Worm (Caenorhabditis elegans) whole organism, young adult: ENCODE results near the gene R193.2.
A peak's percentile ranks its signal among the peaks of the same experiment; 100 is the strongest.

Experiments used
- B0035.1 ChIP-seq: sonication (generic microtip); optimal IDR thresholded peaks from 2 replicates; lab custom pipeline; 2016; ENCODE audit warnings: missing genetic modification characterization, mild to moderate bottlenecking, missing compliant biosample characterization, missing genotype, missing genetic modification reagents
- B0261.1 ChIP-seq: sonication (generic microtip); optimal IDR thresholded peaks from 2 replicates; lab custom pipeline; 2016; ENCODE audit warnings: mild to moderate bottlenecking, missing genetic modification characterization, moderate library complexity, missing compliant biosample characterization
- F22D6.2 ChIP-seq: sonication (generic microtip); optimal IDR thresholded peaks from 2 replicates; lab custom pipeline; 2016; ENCODE audit warnings: mild to moderate bottlenecking, missing genetic modification characterization, missing compliant biosample characterization
- F39B2.1 ChIP-seq: fragments of 200-800 bp; sonication (Bioruptor generic); IDR thresholded peaks from 2 replicates; pipeline ENCODE4 v1.3.6; 2022; ENCODE audit warnings: missing genetic modification reagents, missing genetic modification characterization, missing compliant biosample characterization
- F52B5.7 ChIP-seq: sonication (generic microtip); optimal IDR thresholded peaks from 2 replicates; lab custom pipeline; 2016; ENCODE audit warnings: mild to moderate bottlenecking, missing genetic modification characterization, missing compliant biosample characterization
- F57A8.1 ChIP-seq: fragments of 200-800 bp; sonication (Bioruptor generic); optimal IDR thresholded peaks from 2 replicates; lab custom pipeline; 2018; ENCODE audit warnings: mild to moderate bottlenecking, missing genetic modification characterization, moderate library complexity, missing compliant biosample characterization
- K11D2.4 ChIP-seq: fragments of 200-800 bp; sonication (Bioruptor generic); IDR thresholded peaks from 2 replicates; pipeline ENCODE4 v1.3.6; 2022; ENCODE audit warnings: missing genetic modification reagents, missing genetic modification characterization, missing compliant biosample characterization
- K12H6.12 ChIP-seq: fragments of 200-800 bp; sonication (Bioruptor generic); optimal IDR thresholded peaks from 2 replicates; lab custom pipeline; 2018; ENCODE audit warnings: mild to moderate bottlenecking, missing genetic modification characterization, missing compliant biosample characterization
- T07F8.4 ChIP-seq: sonication (generic microtip); optimal IDR thresholded peaks from 2 replicates; lab custom pipeline; 2016; ENCODE audit warnings: mild to moderate bottlenecking, missing genetic modification characterization, moderate library complexity, missing compliant biosample characterization
- Y53G8AR.9 ChIP-seq: fragments of 200-800 bp; sonication (Bioruptor generic); conservative IDR thresholded peaks from 2 replicates; pipeline ENCODE4 v1.3.6; 2022; ENCODE audit warnings: missing genetic modification reagents, missing genetic modification characterization, missing compliant biosample characterization
- Y56A3A.18 ChIP-seq: fragments of 200-800 bp; sonication (Bioruptor generic); IDR thresholded peaks from 2 replicates; pipeline ENCODE4 v1.3.6; 2022; ENCODE audit warnings: missing genetic modification reagents, missing genetic modification characterization, missing compliant biosample characterization
- Y79H2A.3 ChIP-seq: fragments of 200-800 bp; sonication (Bioruptor generic); conservative IDR thresholded peaks from 2 replicates; pipeline ENCODE4 v1.3.6; 2022; ENCODE audit warnings: missing genetic modification reagents, missing genetic modification characterization, missing compliant biosample characterization
- aptf-2 ChIP-seq: fragments of 200-800 bp; sonication (Bioruptor generic); conservative IDR thresholded peaks from 2 replicates; pipeline ENCODE4 v1.3.6; 2022; ENCODE audit warnings: missing genetic modification reagents, missing genetic modification characterization, missing compliant biosample characterization
- attf-3 ChIP-seq: fragments of 200-800 bp; sonication (Bioruptor generic); conservative IDR thresholded peaks from 2 replicates; pipeline ENCODE4 v1.3.6; 2022; ENCODE audit warnings: missing genetic modification reagents, missing genetic modification characterization, missing compliant biosample characterization
- attf-6 ChIP-seq: fragments of 200-800 bp; sonication (Bioruptor generic); IDR thresholded peaks from 2 replicates; pipeline ENCODE4 v1.3.6; 2022; ENCODE audit warnings: missing genetic modification reagents, missing genetic modification characterization, missing compliant biosample characterization
- bed-2 ChIP-seq: fragments of 200-800 bp; sonication (Bioruptor generic); IDR thresholded peaks from 2 replicates; pipeline ENCODE4 v1.3.6; 2022; ENCODE audit warnings: missing genetic modification reagents, missing genetic modification characterization, missing compliant biosample characterization
- ccch-3 ChIP-seq: fragments of 200-800 bp; sonication (Bioruptor generic); optimal IDR thresholded peaks from 2 replicates; lab custom pipeline; 2018; ENCODE audit warnings: mild to moderate bottlenecking, missing genetic modification characterization, missing compliant biosample characterization
- cebp-1 ChIP-seq, 2 experiments: fragments of 200-800 bp in 1 of 2; sonication (Bioruptor generic) in 1 of 2; sonication (generic microtip) in 1 of 2; IDR thresholded peaks in 1 of 2; optimal IDR thresholded peaks in 1 of 2; 2 replicates each; pipeline versions ENCODE4 v1.3.6 to Lab custom; 2017 to 2022; ENCODE audit warnings: missing compliant biosample characterization in 2 of 2, missing genetic modification characterization in 2 of 2, mild to moderate bottlenecking in 1 of 2, missing genetic modification reagents in 1 of 2, moderate library complexity in 1 of 2
- cebp-2 ChIP-seq: fragments of 200-800 bp; sonication (Bioruptor generic); IDR thresholded peaks from 2 replicates; pipeline ENCODE4 v1.3.6; 2022; ENCODE audit warnings: missing genetic modification characterization, missing compliant biosample characterization
- ceh-100 ChIP-seq: fragments of 200-800 bp; sonication (Bioruptor generic); IDR thresholded peaks from 2 replicates; pipeline ENCODE4 v1.3.6; 2022; ENCODE audit warnings: missing genetic modification reagents, missing genetic modification characterization, missing compliant biosample characterization
- him-1 ChIP-seq: sonication (generic microtip); optimal IDR thresholded peaks from 2 replicates; lab custom pipeline; 2016; ENCODE audit warnings: missing genotype, missing genetic modification reagents, missing genetic modification characterization, missing compliant biosample characterization
- hmg-20 ChIP-seq: fragments of 200-800 bp; sonication (Bioruptor generic); IDR thresholded peaks from 2 replicates; pipeline ENCODE4 v1.3.6; 2022; ENCODE audit warnings: missing genetic modification reagents, missing genetic modification characterization, missing compliant biosample characterization
- let-607 ChIP-seq, 2 experiments: fragments of 200-800 bp in 1 of 2; sonication (Bioruptor generic) in 1 of 2; sonication (generic microtip) in 1 of 2; optimal IDR thresholded peaks; 2 replicates each; lab custom pipeline; 2016 to 2018; ENCODE audit warnings: mild to moderate bottlenecking in 2 of 2, missing compliant biosample characterization in 2 of 2, missing genetic modification characterization in 2 of 2, moderate library complexity in 2 of 2, missing genotype in 1 of 2
- lin-40 ChIP-seq: sonication (generic microtip); optimal IDR thresholded peaks from 2 replicates; lab custom pipeline; 2016; ENCODE audit warnings: missing genetic modification characterization, mild to moderate bottlenecking, missing compliant biosample characterization, missing genotype, missing genetic modification reagents
- lsl-1 ChIP-seq: fragments of 200-800 bp; sonication (Bioruptor generic); optimal IDR thresholded peaks from 2 replicates; lab custom pipeline; 2018; ENCODE audit warnings: mild to moderate bottlenecking, missing genetic modification characterization, moderate library complexity, missing compliant biosample characterization
- madf-10 ChIP-seq: sonication (generic microtip); optimal IDR thresholded peaks from 2 replicates; lab custom pipeline; 2016; ENCODE audit warnings: mild to moderate bottlenecking, missing genetic modification characterization, missing compliant biosample characterization
- nfyb-1 ChIP-seq: fragments of 200-800 bp; sonication (Bioruptor generic); IDR thresholded peaks from 2 replicates; pipeline ENCODE4 v1.3.6; 2022; ENCODE audit warnings: missing genetic modification reagents, missing genetic modification characterization, missing compliant biosample characterization
- nhr-120 ChIP-seq: fragments of 200-800 bp; sonication (Bioruptor generic); IDR thresholded peaks from 2 replicates; pipeline ENCODE4 v1.3.6; 2022; ENCODE audit warnings: missing genetic modification characterization, missing compliant biosample characterization
- repo-1 ChIP-seq: sonication (generic microtip); optimal IDR thresholded peaks from 2 replicates; lab custom pipeline; 2017; ENCODE audit warnings: mild to moderate bottlenecking, missing genetic modification characterization, missing compliant biosample characterization
- rpc-1 ChIP-seq, 2 experiments: fragments of 150-350 bp in 1 of 2; sonication (generic microtip) in 1 of 2; optimal IDR thresholded peaks; 2 replicates each; lab custom pipeline; 2014 to 2018; ENCODE audit warnings: missing biosample characterization in 1 of 2, missing genetic modification characterization in 1 of 2, missing genetic modification reagents in 1 of 2, missing genotype in 1 of 2
- snpc-1.1 ChIP-seq: sonication (generic microtip); optimal IDR thresholded peaks from 2 replicates; lab custom pipeline; 2017; ENCODE audit warnings: missing genetic modification characterization, mild to moderate bottlenecking, missing compliant biosample characterization, antibody characterized with exemption, moderate library complexity, missing genotype, missing genetic modification reagents; ENCODE audit not compliant: insufficient read depth
- snpc-4 ChIP-seq, 5 experiments: fragments of 150-350 bp in 1 of 5; sonication (generic microtip) in 4 of 5; optimal IDR thresholded peaks; 2 replicates each; lab custom pipeline; 2014 to 2018; ENCODE audit warnings: missing genetic modification characterization in 5 of 5, missing biosample characterization in 3 of 5, antibody characterized with exemption in 2 of 5, mild to moderate bottlenecking in 2 of 5, missing compliant biosample characterization in 2 of 5, missing genotype in 2 of 5, moderate library complexity in 2 of 5, missing genetic modification reagents in 1 of 5
- somi-1 ChIP-seq: fragments of 200-800 bp; sonication (Bioruptor generic); optimal IDR thresholded peaks from 2 replicates; lab custom pipeline; 2018; ENCODE audit warnings: mild to moderate bottlenecking, missing genetic modification characterization, missing compliant biosample characterization
- xnd-1 ChIP-seq: sonication (generic microtip); optimal IDR thresholded peaks from 2 replicates; lab custom pipeline; 2016; ENCODE audit warnings: missing genotype, missing genetic modification reagents, missing genetic modification characterization, missing compliant biosample characterization
- ztf-22 ChIP-seq: fragments of 200-800 bp; sonication (Bioruptor generic); optimal IDR thresholded peaks from 2 replicates; lab custom pipeline; 2018; ENCODE audit warnings: mild to moderate bottlenecking, missing genetic modification characterization, moderate library complexity, missing compliant biosample characterization
- ztf-28 ChIP-seq: fragments of 200-800 bp; sonication (Bioruptor generic); IDR thresholded peaks from 2 replicates; pipeline ENCODE4 v1.3.6; 2022; ENCODE audit warnings: missing genetic modification reagents, missing genetic modification characterization, missing compliant biosample characterization
- ztf-6 ChIP-seq: fragments of 200-800 bp; sonication (Bioruptor generic); IDR thresholded peaks from 2 replicates; pipeline ENCODE4 v1.3.6; 2022; ENCODE audit warnings: missing genetic modification reagents, missing genetic modification characterization, missing compliant biosample characterization

The R193.2 gene

ce11 chrX:1124146-1124545, 24.2 kb downstream of the R193.2 start, which contains the start of gene C05D9.9:
TSS of gene C05D9.9 (minus strand) at chrX:1124246.
- no peak for TF ChIP-seq snpc-1.1 (tag; lab: Kevin White, UChicago)
- peak; percentile 24 for TF ChIP-seq somi-1 (GFP tag; lab: Kevin White, UChicago)
- TF ChIP-seq lin-40 (tag; lab: Kevin White, UChicago), result peak; percentile 39

- TF ChIP-seq ztf-22 (GFP tag; lab: Kevin White, UChicago), result no peak
- no peak for TF ChIP-seq rpc-1 (optimal IDR thresholded peaks at IDR 0.05; lab: Kevin White, UChicago)
- no peak for TF ChIP-seq rpc-1 (tag; optimal IDR thresholded peaks at IDR 0.05; lab: Kevin White, UChicago)
- TF ChIP-seq attf-3, result no peak
- no peak for TF ChIP-seq F57A8.1 (GFP tag; lab: Kevin White, UChicago)
- no peak for TF ChIP-seq aptf-2
- no peak for TF ChIP-seq F22D6.2 (tag; lab: Kevin White, UChicago)
- TF ChIP-seq cebp-1 (GFP tag; IDR thresholded peaks at IDR 0.05; lab: Robert Waterston, UW), result no peak
- no peak for TF ChIP-seq cebp-1 (tag; optimal IDR thresholded peaks at IDR 0.05; lab: Kevin White, UChicago)
- TF ChIP-seq K12H6.12 (tag; lab: Kevin White, UChicago), result no peak
- TF ChIP-seq Y79H2A.3 (GFP tag; lab: Robert Waterston, UW), result no peak
- no peak for TF ChIP-seq him-1
- TF ChIP-seq, all 124 proteins: peak for 0
Measured at ce11 chrX:1123471-1123870, 24.9 kb downstream of the R193.2 start.

- TF ChIP-seq K12H6.12 (tag; lab: Kevin White, UChicago), result no peak
- no peak for TF ChIP-seq cebp-1 (GFP tag; IDR thresholded peaks at IDR 0.05; lab: Robert Waterston, UW)
- TF ChIP-seq cebp-1 (tag; optimal IDR thresholded peaks at IDR 0.05; lab: Kevin White, UChicago), result no peak
- TF ChIP-seq Y56A3A.18, result no peak
- no peak for TF ChIP-seq xnd-1 (tag; lab: Kevin White, UChicago)
- no peak for TF ChIP-seq snpc-4 (GFP tag; optimal IDR thresholded peaks at IDR 0.05; lab: Kevin White, UChicago)
- TF ChIP-seq snpc-4 (tag; optimal IDR thresholded peaks at IDR 0.05; lab: Kevin White, UChicago), result no peak
- no peak for TF ChIP-seq Y53G8AR.9 (GFP tag; lab: Robert Waterston, UW)
Measured at ce11 chrX:1122198-1122597, 26.2 kb downstream of the R193.2 start.

ce11 chrX:1121575-1121974, 26.8 kb downstream of the R193.2 start:
- TF ChIP-seq aptf-2 (no peak), cebp-1 (GFP tag; IDR thresholded peaks at IDR 0.05; lab: Robert Waterston, UW) (no peak), cebp-1 (tag; optimal IDR thresholded peaks at IDR 0.05; lab: Kevin White, UChicago) (peak; percentile 66)

ce11 chrX:1120326-1120725, 28.1 kb downstream of the R193.2 start:
- no peak for TF ChIP-seq ccch-3 (GFP tag; lab: Kevin White, UChicago)
- TF ChIP-seq hmg-20, result no peak
- no peak for TF ChIP-seq cebp-1 (GFP tag; IDR thresholded peaks at IDR 0.05; lab: Robert Waterston, UW)
- peak; percentile 18 for TF ChIP-seq cebp-1 (tag; optimal IDR thresholded peaks at IDR 0.05; lab: Kevin White, UChicago)
- TF ChIP-seq nhr-120, result no peak
- no peak for TF ChIP-seq let-607 (tag; optimal IDR thresholded peaks at IDR 0.05; lab: Kevin White, UChicago)

- TF ChIP-seq T07F8.4 (tag; lab: Kevin White, UChicago) (no peak), F52B5.7 (tag; lab: Kevin White, UChicago) (no peak), B0261.1 (no peak), F39B2.1 (no peak), ztf-6 (GFP tag; lab: Robert Waterston, UW) (no peak), K11D2.4 (GFP tag; lab: Robert Waterston, UW) (no peak), attf-6 (no peak), repo-1 (tag; lab: Kevin White, UChicago) (no peak), rpc-1 (optimal IDR thresholded peaks at IDR 0.05; lab: Kevin White, UChicago) (no peak), rpc-1 (tag; optimal IDR thresholded peaks at IDR 0.05; lab: Kevin White, UChicago) (no peak), cebp-2 (GFP tag; lab: Robert Waterston, UW) (no peak), ceh-100 (no peak), lsl-1 (GFP tag; lab: Kevin White, UChicago) (no peak), nfyb-1 (GFP tag; lab: Robert Waterston, UW) (no peak), bed-2 (no peak), ztf-28 (GFP tag; lab: Robert Waterston, UW) (no peak), madf-10 (no peak), B0035.1 (tag; lab: Kevin White, UChicago) (no peak)
Measured at ce11 chrX:1119305-1119704, 29.1 kb downstream of the R193.2 start, which contains the start of gene C05D9.7. TSS of gene C05D9.7 (minus strand) at chrX:1119405.
